Worm (Caenorhabditis elegans) whole organism, L4/young adult: Measurements from ENCODE around the gene kvs-1.

Experiments
- dao-5 ChIP-seq: sonication (generic microtip); optimal IDR thresholded peaks from 2 replicates; lab custom pipeline; 2016; ENCODE audit warnings: missing genotype, missing genetic modification characterization, moderate library complexity, missing compliant biosample characterization
- him-1 ChIP-seq: sonication (generic microtip); optimal IDR thresholded peaks from 2 replicates; lab custom pipeline; 2016; ENCODE audit warnings: missing genotype, missing genetic modification reagents, missing genetic modification characterization, missing compliant biosample characterization

DNA sequence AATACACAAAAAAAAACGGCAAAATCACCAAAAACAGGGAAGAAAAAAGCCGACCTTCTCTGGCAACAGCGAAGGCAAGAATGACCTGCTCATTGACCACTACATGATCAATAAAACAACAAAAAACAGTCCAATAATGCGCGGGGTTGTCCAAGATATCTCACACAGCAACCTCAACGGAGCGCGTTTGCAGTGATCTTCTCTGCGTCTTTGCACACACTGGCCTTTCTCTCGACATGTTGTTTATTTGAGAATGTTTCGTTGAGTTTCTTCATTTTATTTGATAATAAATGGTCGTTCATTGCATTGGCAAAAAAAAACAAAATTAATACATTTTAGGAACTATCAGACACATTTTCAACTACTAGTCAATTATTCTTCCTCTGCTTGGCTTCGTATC is 45.3 kb downstream of the kvs-1 start:
- TF ChIP-seq him-1 (no peak), dao-5 (tag; lab: Kevin White, UChicago) (no peak)
